Worm (Caenorhabditis elegans) whole organism, L1 larva: Measurements from ENCODE around the gene tric-1B.1.

Source experiments
- C16A3.4 ChIP-seq: fragments of 150-350 bp; optimal IDR thresholded peaks from 2 replicates; lab custom pipeline; 2014; ENCODE audit warnings: missing biosample characterization, missing genetic modification characterization
- F16B12.6 ChIP-seq: fragments of 150-350 bp; optimal IDR thresholded peaks from 2 replicates; lab custom pipeline; 2014; ENCODE audit warnings: missing biosample characterization, missing genetic modification characterization
- aha-1 ChIP-seq: fragments of 150-350 bp; optimal IDR thresholded peaks from 2 replicates; lab custom pipeline; 2014; ENCODE audit warnings: missing biosample characterization, missing genetic modification characterization
- alr-1 ChIP-seq: fragments of 200-800 bp; sonication (Bioruptor generic); optimal IDR thresholded peaks from 2 replicates; lab custom pipeline; 2018; ENCODE audit warnings: borderline replicate concordance, mild to moderate bottlenecking, missing genetic modification characterization, missing compliant biosample characterization
- aly-2 ChIP-seq: fragments of 150-350 bp; optimal IDR thresholded peaks from 2 replicates; lab custom pipeline; 2014; ENCODE audit warnings: missing biosample characterization, missing genetic modification characterization
- ama-1 ChIP-seq: fragments of 150-350 bp; optimal IDR thresholded peaks from 2 replicates; lab custom pipeline; 2014
- blmp-1 ChIP-seq: fragments of 150-350 bp; optimal IDR thresholded peaks from 2 replicates; lab custom pipeline; 2014; ENCODE audit warnings: missing biosample characterization, missing genetic modification characterization
- ceh-82 ChIP-seq, 3 experiments: fragments of 150-350 bp in 1 of 3; sonication (generic microtip) in 2 of 3; optimal IDR thresholded peaks; 2 replicates each; lab custom pipeline; 2014 to 2017; ENCODE audit warnings: missing biosample characterization in 3 of 3, missing genetic modification characterization in 3 of 3
- ceh-90 ChIP-seq: sonication (generic microtip); optimal IDR thresholded peaks from 2 replicates; lab custom pipeline; 2016; ENCODE audit warnings: missing genetic modification characterization, missing compliant biosample characterization
- dpl-1 ChIP-seq, 3 experiments: fragments of 150-350 bp in 2 of 3; sonication (generic microtip) in 1 of 3; optimal IDR thresholded peaks; 2 replicates each; lab custom pipeline; 2014 to 2017; ENCODE audit warnings: missing biosample characterization in 3 of 3, missing genetic modification characterization in 3 of 3, missing genetic modification reagents in 3 of 3
- dsc-1 ChIP-seq: sonication (generic microtip); optimal IDR thresholded peaks from 2 replicates; lab custom pipeline; 2016; ENCODE audit warnings: mild to moderate bottlenecking, missing genetic modification characterization, missing compliant biosample characterization
- efl-1 ChIP-seq, 4 experiments: fragments of 150-350 bp; optimal IDR thresholded peaks in 3 of 4; peaks in 1 of 4; 1 replicate in 1 of 4; 2 replicates in 3 of 4; lab custom pipeline; 2014; ENCODE audit warnings: missing biosample characterization in 2 of 4, missing genetic modification characterization in 2 of 4, missing genetic modification reagents in 2 of 4
- efl-3 ChIP-seq: fragments of 200-800 bp; sonication (Bioruptor generic); optimal IDR thresholded peaks from 2 replicates; lab custom pipeline; 2018; ENCODE audit warnings: mild to moderate bottlenecking, missing genetic modification characterization, missing compliant biosample characterization
- egl-27 ChIP-seq, 2 experiments: fragments of 150-350 bp in 1 of 2; sonication (generic microtip); optimal IDR thresholded peaks; 3 replicates each; lab custom pipeline; 2017 to 2018; ENCODE audit warnings: missing biosample characterization in 2 of 2, missing genetic modification characterization in 2 of 2, missing genetic modification reagents in 2 of 2
- elt-2 ChIP-seq: sonication (generic microtip); optimal IDR thresholded peaks from 2 replicates; lab custom pipeline; 2016; ENCODE audit warnings: missing genetic modification characterization, mild to moderate bottlenecking, inconsistent platforms, missing compliant biosample characterization, missing genetic modification reagents
- fkh-10 ChIP-seq: sonication (generic microtip); optimal IDR thresholded peaks from 2 replicates; lab custom pipeline; 2017; ENCODE audit warnings: missing biosample characterization, missing genetic modification reagents, missing genetic modification characterization
- fkh-4 ChIP-seq: sonication (generic microtip); optimal IDR thresholded peaks from 2 replicates; lab custom pipeline; 2016; ENCODE audit warnings: missing compliant biosample characterization, missing genetic modification characterization, borderline replicate concordance
- fos-1 ChIP-seq: fragments of 150-350 bp; optimal IDR thresholded peaks from 2 replicates; lab custom pipeline; 2014; ENCODE audit warnings: missing biosample characterization, missing genetic modification characterization
- hlh-17 ChIP-seq: fragments of 200-800 bp; sonication (Bioruptor generic); optimal IDR thresholded peaks from 2 replicates; lab custom pipeline; 2018; ENCODE audit warnings: missing genetic modification characterization, mild to moderate bottlenecking, missing compliant biosample characterization, moderate library complexity, borderline replicate concordance
- hpl-2 ChIP-seq: fragments of 150-350 bp; optimal IDR thresholded peaks from 2 replicates; lab custom pipeline; 2014; ENCODE audit warnings: missing biosample characterization, missing genetic modification reagents, missing genetic modification characterization
- lin-13 ChIP-seq: fragments of 150-350 bp; optimal IDR thresholded peaks from 2 replicates; lab custom pipeline; 2014; ENCODE audit warnings: missing biosample characterization, missing genetic modification reagents, missing genetic modification characterization
- lin-14 ChIP-seq: fragments of 200-800 bp; sonication (Bioruptor generic); optimal IDR thresholded peaks from 2 replicates; lab custom pipeline; 2018; ENCODE audit warnings: mild to moderate bottlenecking, missing genetic modification characterization, moderate library complexity, missing compliant biosample characterization
- lin-15B ChIP-seq: fragments of 150-350 bp; sonication (generic microtip); optimal IDR thresholded peaks from 3 replicates; lab custom pipeline; 2014; ENCODE audit warnings: missing biosample characterization, missing genetic modification characterization
- lin-35 ChIP-seq, 2 experiments: fragments of 150-350 bp; optimal IDR thresholded peaks; 2 replicates each; lab custom pipeline; 2014; ENCODE audit warnings: missing biosample characterization in 2 of 2, missing genetic modification characterization in 2 of 2, missing genetic modification reagents in 2 of 2
- lin-39 ChIP-seq: fragments of 150-350 bp; optimal IDR thresholded peaks from 2 replicates; lab custom pipeline; 2014; ENCODE audit warnings: missing biosample characterization, missing genetic modification reagents, missing genetic modification characterization
- lsy-2 ChIP-seq, 2 experiments: fragments of 150-350 bp; optimal IDR thresholded peaks; 2 replicates each; lab custom pipeline; 2014; ENCODE audit warnings: missing biosample characterization in 2 of 2, missing genetic modification characterization in 2 of 2
- mef-2 ChIP-seq: fragments of 150-350 bp; optimal IDR thresholded peaks from 2 replicates; lab custom pipeline; 2014; ENCODE audit warnings: missing biosample characterization, missing genetic modification characterization
- nhr-11 ChIP-seq: fragments of 150-350 bp; optimal IDR thresholded peaks from 2 replicates; lab custom pipeline; 2014; ENCODE audit warnings: missing biosample characterization, missing genetic modification characterization
- nhr-19 ChIP-seq: fragments of 200-800 bp; sonication (Bioruptor generic); conservative IDR thresholded peaks from 2 replicates; pipeline ENCODE4 v1.3.6; 2022; ENCODE audit warnings: missing genetic modification characterization, missing compliant biosample characterization
- nhr-47 ChIP-seq: sonication (generic microtip); optimal IDR thresholded peaks from 2 replicates; lab custom pipeline; 2016; ENCODE audit warnings: mild to moderate bottlenecking, missing genetic modification characterization, moderate library complexity, missing compliant biosample characterization
- nhr-76 ChIP-seq: sonication (generic microtip); optimal IDR thresholded peaks from 2 replicates; lab custom pipeline; 2017; ENCODE audit warnings: missing biosample characterization, missing genetic modification characterization
- nhr-85 ChIP-seq: sonication (generic microtip); peaks from one replicate; lab custom pipeline; 2016; ENCODE audit warnings: missing genetic modification characterization, inconsistent platforms, missing compliant biosample characterization
- nhr-90 ChIP-seq: sonication (generic microtip); optimal IDR thresholded peaks from 2 replicates; lab custom pipeline; 2016; ENCODE audit warnings: mild to moderate bottlenecking, missing genetic modification characterization, missing compliant biosample characterization; ENCODE audit not compliant: poor library complexity
- pag-3 ChIP-seq: sonication (generic microtip); optimal IDR thresholded peaks from 2 replicates; lab custom pipeline; 2017; ENCODE audit warnings: missing genetic modification characterization, mild to moderate bottlenecking, missing compliant biosample characterization, antibody characterized with exemption, borderline replicate concordance; ENCODE audit not compliant: insufficient read depth
- pqm-1 ChIP-seq: sonication (generic microtip); optimal IDR thresholded peaks from 3 replicates; lab custom pipeline; 2017; ENCODE audit warnings: missing biosample characterization, missing genetic modification characterization
- snpc-4 ChIP-seq: fragments of 150-350 bp; optimal IDR thresholded peaks from 2 replicates; lab custom pipeline; 2014; ENCODE audit warnings: missing biosample characterization, missing genetic modification characterization
- sptf-1 ChIP-seq: fragments of 150-350 bp; optimal IDR thresholded peaks from 2 replicates; lab custom pipeline; 2014; ENCODE audit warnings: missing biosample characterization, missing genetic modification characterization
- sup-37 ChIP-seq: fragments of 200-800 bp; sonication (Bioruptor generic); optimal IDR thresholded peaks from 2 replicates; lab custom pipeline; 2018; ENCODE audit warnings: mild to moderate bottlenecking, missing genetic modification characterization, missing compliant biosample characterization
- tlp-1 ChIP-seq: fragments of 150-350 bp; optimal IDR thresholded peaks from 2 replicates; lab custom pipeline; 2014; ENCODE audit warnings: missing biosample characterization, missing genetic modification characterization
- unc-98 ChIP-seq: fragments of 200-800 bp; sonication (Bioruptor generic); IDR thresholded peaks from 2 replicates; pipeline ENCODE4 v1.3.6; 2022; ENCODE audit warnings: missing genetic modification characterization, missing compliant biosample characterization
- vab-15 ChIP-seq: sonication (generic microtip); optimal IDR thresholded peaks from 2 replicates; lab custom pipeline; 2017; ENCODE audit warnings: missing genotype, mild to moderate bottlenecking, missing genetic modification characterization, missing compliant biosample characterization
- zag-1 ChIP-seq: fragments of 150-350 bp; optimal IDR thresholded peaks from 2 replicates; lab custom pipeline; 2014; ENCODE audit warnings: missing biosample characterization, missing genetic modification characterization
- ztf-4 ChIP-seq: fragments of 150-350 bp; optimal IDR thresholded peaks from 2 replicates; lab custom pipeline; 2014; ENCODE audit warnings: missing biosample characterization, missing genetic modification characterization

The tric-1B.1 gene

DNA sequence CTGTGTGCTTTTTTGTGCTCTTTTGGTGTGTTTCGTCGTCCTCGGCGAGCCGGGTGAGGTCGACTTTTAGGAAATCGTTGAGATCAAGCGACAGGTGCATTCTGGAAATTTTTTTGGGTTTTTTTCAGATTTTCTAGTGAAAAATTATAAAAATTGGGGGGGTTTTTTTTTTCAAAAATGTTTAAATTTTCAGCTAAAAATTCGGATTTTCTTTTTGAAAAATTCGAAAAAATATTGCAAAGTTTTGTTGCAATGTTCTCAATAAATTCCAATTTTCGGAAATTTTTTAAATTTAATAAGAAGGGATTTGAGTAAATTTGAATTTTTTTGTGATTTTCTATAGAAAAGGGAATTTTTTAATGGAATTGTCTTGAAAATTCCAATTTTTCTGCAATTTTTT, 8.9 kb upstream of the tric-1B.1 start, which contains the start of gene Y57A10A.27:
Gene Y57A10A.27, minus strand, starts transcription at position 101 of the 400 bp plus-strand sequence.
- no peak for TF ChIP-seq hpl-2
- no peak for TF ChIP-seq ceh-90
- TF ChIP-seq dpl-1 (GFP tag; optimal IDR thresholded peaks at IDR 0.05; lab: Kevin White, UChicago): no peak
- TF ChIP-seq lin-14 (GFP tag; lab: Kevin White, UChicago): no peak
- TF ChIP-seq zag-1 (tag; lab: Kevin White, UChicago): no peak
- no peak for TF ChIP-seq efl-3 (GFP tag; lab: Kevin White, UChicago)
- TF ChIP-seq hlh-17 (GFP tag; lab: Kevin White, UChicago): no peak
- no peak for TF ChIP-seq aha-1
- TF ChIP-seq lin-15B (tag; lab: Kevin White, UChicago): no peak
- TF ChIP-seq ama-1: no peak
- no peak for TF ChIP-seq fkh-10 (GFP tag; lab: Kevin White, UChicago)
- TF ChIP-seq dsc-1 (tag; lab: Kevin White, UChicago): no peak
- no peak for TF ChIP-seq snpc-4
- TF ChIP-seq pqm-1 (tag; lab: Kevin White, UChicago): no peak
- no peak for TF ChIP-seq fkh-4 (tag; lab: Kevin White, UChicago)
- no peak for TF ChIP-seq ztf-4 (tag; lab: Kevin White, UChicago)
- TF ChIP-seq nhr-85 (tag; lab: Kevin White, UChicago): no peak
- no peak for TF ChIP-seq F16B12.6 (tag; lab: Kevin White, UChicago)

DNA sequence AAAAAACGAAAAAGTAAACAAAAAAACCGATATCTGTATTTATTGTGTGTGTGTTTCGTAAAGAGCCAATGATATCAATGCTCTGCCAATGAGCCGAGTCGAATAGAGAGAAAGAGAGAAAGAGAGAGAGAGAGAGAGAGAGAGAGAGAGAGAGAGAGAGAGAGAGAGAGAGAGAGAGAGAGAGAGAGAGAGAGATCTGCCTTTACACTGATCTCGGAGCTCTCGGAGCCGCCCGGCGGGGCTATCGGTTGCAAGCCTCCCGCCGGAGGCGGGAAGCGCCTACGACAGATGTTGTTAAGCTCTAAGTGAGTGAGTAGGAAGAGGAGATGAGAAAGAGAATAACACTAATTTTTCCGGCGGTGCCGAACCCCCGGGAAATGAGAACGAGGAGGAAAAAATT, 2.8 kb upstream of the tric-1B.1 start:
- TF ChIP-seq vab-15 (tag; lab: Kevin White, UChicago): no peak
- TF ChIP-seq dpl-1 (GFP tag; optimal IDR thresholded peaks at IDR 0.05; lab: Kevin White, UChicago): peak in 1 of 3 experiments; percentile 11
- TF ChIP-seq nhr-11 (tag; lab: Kevin White, UChicago): peak; percentile 46
- TF ChIP-seq nhr-76: no peak
- peak in 1 of 2 experiments; percentile 7 for TF ChIP-seq lin-35 (GFP tag; optimal IDR thresholded peaks at IDR 0.05; lab: Kevin White, UChicago)
- no peak for TF ChIP-seq blmp-1 (tag; lab: Kevin White, UChicago)
- TF ChIP-seq alr-1: no peak
- TF ChIP-seq ceh-90: no peak
- TF ChIP-seq lin-39 (tag; lab: Kevin White, UChicago): peak; percentile 25
- peak; percentile 74 for TF ChIP-seq nhr-19
- TF ChIP-seq aly-2: no peak
- peak; percentile 52 to 57 for TF ChIP-seq efl-1 (optimal IDR thresholded peaks at IDR 0.05; lab: Kevin White, UChicago)
- TF ChIP-seq efl-1 (GFP tag; optimal IDR thresholded peaks at IDR 0.05 in 1 of 2; lab: Kevin White, UChicago): peak in 1 of 2 experiments; percentile 79
- TF ChIP-seq pag-3: peak; percentile 30
- TF ChIP-seq lsy-2 (tag; optimal IDR thresholded peaks at IDR 0.05; lab: Kevin White, UChicago): peak; percentile 31 to 43
- TF ChIP-seq mef-2 (tag; lab: Kevin White, UChicago): no peak
- peak; percentile 50; the same call in 1 of the 2 replicates for TF ChIP-seq unc-98 (GFP tag; lab: Robert Waterston, UW)

DNA sequence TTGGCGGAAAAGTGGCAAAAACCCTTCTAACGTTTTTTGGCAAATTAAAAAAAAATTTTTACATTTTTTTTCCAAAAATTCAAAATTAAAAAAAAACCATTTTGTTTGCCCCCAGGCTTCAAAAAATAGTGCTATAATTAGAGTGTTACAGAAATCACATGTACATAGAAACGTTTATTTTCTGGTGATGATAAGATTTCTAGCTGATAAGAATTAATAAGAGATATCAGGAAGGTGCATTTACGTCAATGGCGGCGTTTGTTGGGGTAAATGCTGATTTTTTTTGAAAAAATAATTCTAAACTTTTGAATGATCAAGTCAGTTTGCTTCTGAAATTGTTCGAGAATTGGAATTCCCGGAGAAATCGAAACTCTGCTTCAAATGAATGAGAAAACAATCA, 752 bp upstream of the tric-1B.1 start:
- TF ChIP-seq elt-2 (tag; lab: Kevin White, UChicago): peak; percentile 9
- no peak for TF ChIP-seq ceh-82 (tag; optimal IDR thresholded peaks at IDR 0.05; lab: Kevin White, UChicago)
- TF ChIP-seq lin-13: no peak

DNA sequence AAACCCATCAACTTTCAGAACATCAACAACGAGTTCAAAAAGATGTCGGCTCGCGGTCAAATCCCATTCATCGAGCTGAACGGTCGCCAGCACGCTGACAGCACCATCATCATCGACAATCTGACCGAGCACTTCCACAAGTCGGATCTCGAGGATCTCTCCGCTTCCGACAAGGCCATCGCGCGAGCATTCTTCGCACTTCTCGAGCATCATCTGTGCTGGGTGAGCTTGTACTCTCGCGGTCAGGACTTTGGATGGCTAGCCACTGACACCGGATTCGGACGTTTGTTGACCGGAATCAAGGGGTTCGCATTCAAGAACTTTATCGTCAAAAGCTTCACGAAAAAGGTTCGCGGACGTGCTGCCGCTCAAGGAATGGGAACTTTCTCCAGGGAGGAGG, 1.2 kb downstream of the tric-1B.1 start:
- TF ChIP-seq tlp-1 (tag; lab: Kevin White, UChicago): no peak
- no peak for TF ChIP-seq nhr-47 (tag; lab: Kevin White, UChicago)
- no peak for TF ChIP-seq fos-1 (tag; lab: Kevin White, UChicago)
- no peak for TF ChIP-seq hlh-17 (GFP tag; lab: Kevin White, UChicago)
- no peak for TF ChIP-seq egl-27 (tag; optimal IDR thresholded peaks at IDR 0.05; lab: Kevin White, UChicago)
- TF ChIP-seq blmp-1 (tag; lab: Kevin White, UChicago): no peak
- no peak for TF ChIP-seq ztf-4 (tag; lab: Kevin White, UChicago)
- no peak for TF ChIP-seq sup-37 (GFP tag; lab: Kevin White, UChicago)
- no peak for TF ChIP-seq sptf-1 (tag; lab: Kevin White, UChicago)
- no peak for TF ChIP-seq C16A3.4 (tag; lab: Kevin White, UChicago)
- no peak for TF ChIP-seq nhr-90
- no peak for TF ChIP-seq lin-13
